Worm (Caenorhabditis elegans) whole organism, L4 larva: ENCODE data around the gene syx-4.

Source experiments
- F10B5.3 ChIP-seq: sonication (generic microtip); optimal IDR thresholded peaks from 2 replicates; lab custom pipeline; 2016; ENCODE audit warnings: mild to moderate bottlenecking, missing genetic modification characterization, missing compliant biosample characterization
- F26F4.8 ChIP-seq: fragments of 200-800 bp; sonication (Bioruptor generic); conservative IDR thresholded peaks from 2 replicates; pipeline ENCODE4 v1.3.6; 2022; ENCODE audit warnings: missing genetic modification characterization, missing compliant biosample characterization
- F44E2.7 ChIP-seq: fragments of 200-800 bp; sonication (Bioruptor generic); IDR thresholded peaks from 2 replicates; pipeline ENCODE4 v2.1.2; 2022; ENCODE audit warnings: missing genetic modification characterization, missing compliant biosample characterization
- T20F7.1 ChIP-seq: fragments of 200-800 bp; sonication (Bioruptor generic); optimal IDR thresholded peaks from 2 replicates; lab custom pipeline; 2018; ENCODE audit warnings: mild to moderate bottlenecking, missing genetic modification characterization, missing compliant biosample characterization
- T26A8.4 ChIP-seq: fragments of 200-800 bp; sonication (Bioruptor generic); IDR thresholded peaks from 2 replicates; pipeline ENCODE4 v1.3.6; 2022; ENCODE audit warnings: missing genetic modification characterization, missing compliant biosample characterization
- Y75B8A.6 ChIP-seq: fragments of 200-800 bp; sonication (Bioruptor generic); IDR thresholded peaks from 2 replicates; pipeline ENCODE4 v1.3.6; 2022; ENCODE audit warnings: missing genetic modification reagents, missing genetic modification characterization, missing compliant biosample characterization
- ZK337.2 ChIP-seq: fragments of 200-800 bp; sonication (Bioruptor generic); IDR thresholded peaks from 2 replicates; pipeline ENCODE4 v1.3.6; 2022; ENCODE audit warnings: missing genetic modification reagents, missing genetic modification characterization, missing compliant biosample characterization
- aly-2 ChIP-seq: sonication (generic microtip); optimal IDR thresholded peaks from 2 replicates; lab custom pipeline; 2018; ENCODE audit warnings: missing biosample characterization, missing genetic modification characterization
- ceh-32 ChIP-seq: sonication (generic microtip); optimal IDR thresholded peaks from 2 replicates; lab custom pipeline; 2016; ENCODE audit warnings: mild to moderate bottlenecking, missing genetic modification characterization, missing compliant biosample characterization; ENCODE audit not compliant: poor library complexity
- ceh-44 ChIP-seq: fragments of 200-800 bp; sonication (Bioruptor generic); IDR thresholded peaks from 2 replicates; pipeline ENCODE4 v1.3.6; 2022; ENCODE audit warnings: missing genetic modification reagents, missing genetic modification characterization, missing compliant biosample characterization
- ceh-62 ChIP-seq: sonication (generic microtip); optimal IDR thresholded peaks from 2 replicates; lab custom pipeline; 2017; ENCODE audit warnings: missing biosample characterization, missing genetic modification characterization
- ceh-82 ChIP-seq: sonication (generic microtip); optimal IDR thresholded peaks from 2 replicates; lab custom pipeline; 2017; ENCODE audit warnings: missing biosample characterization, missing genetic modification characterization
- ces-1 ChIP-seq: fragments of 150-350 bp; sonication (generic microtip); optimal IDR thresholded peaks from 4 replicates; lab custom pipeline; 2014; ENCODE audit warnings: missing biosample characterization, missing genetic modification reagents, missing genetic modification characterization
- daf-16 ChIP-seq, 3 experiments: sonication (generic microtip); optimal IDR thresholded peaks; 2 replicates each; lab custom pipeline; 2016 to 2017; ENCODE audit warnings: missing genetic modification characterization in 3 of 3, missing genetic modification reagents in 3 of 3, mild to moderate bottlenecking in 2 of 3, missing compliant biosample characterization in 2 of 3, missing biosample characterization in 1 of 3, moderate library complexity in 1 of 3
- daf-19 ChIP-seq: fragments of 200-800 bp; sonication (Bioruptor generic); conservative IDR thresholded peaks from 2 replicates; pipeline ENCODE4 v1.3.6; 2022; ENCODE audit warnings: missing genetic modification characterization, missing compliant biosample characterization
- dmd-6 ChIP-seq: fragments of 200-800 bp; sonication (Bioruptor generic); IDR thresholded peaks from 2 replicates; pipeline ENCODE4 v1.3.6; 2022; ENCODE audit warnings: missing genetic modification reagents, missing genetic modification characterization, missing compliant biosample characterization
- dmd-8 ChIP-seq: fragments of 200-800 bp; sonication (Bioruptor generic); IDR thresholded peaks from 2 replicates; pipeline ENCODE4 v1.3.6; 2022; ENCODE audit warnings: missing genetic modification characterization, missing compliant biosample characterization
- fkh-10 ChIP-seq: fragments of 150-350 bp; optimal IDR thresholded peaks from 2 replicates; lab custom pipeline; 2014; ENCODE audit warnings: missing biosample characterization, missing genetic modification reagents, missing genetic modification characterization
- hlh-11 ChIP-seq: fragments of 200-800 bp; sonication (Bioruptor generic); optimal IDR thresholded peaks from 2 replicates; lab custom pipeline; 2018; ENCODE audit warnings: mild to moderate bottlenecking, missing genetic modification characterization, missing compliant biosample characterization
- lim-7 ChIP-seq: fragments of 200-800 bp; sonication (Bioruptor generic); IDR thresholded peaks from 2 replicates; pipeline ENCODE4 v1.3.6; 2022; ENCODE audit warnings: missing genetic modification characterization, missing compliant biosample characterization
- lin-15B ChIP-seq: fragments of 150-350 bp; sonication (generic microtip); optimal IDR thresholded peaks from 3 replicates; lab custom pipeline; 2014; ENCODE audit warnings: missing biosample characterization, missing genetic modification characterization
- lin-29 ChIP-seq: fragments of 200-800 bp; sonication (Bioruptor generic); IDR thresholded peaks from 2 replicates; pipeline ENCODE4 v1.3.6; 2022; ENCODE audit warnings: missing genetic modification reagents, missing genetic modification characterization, missing compliant biosample characterization
- lin-38 ChIP-seq: fragments of 200-800 bp; sonication (Bioruptor generic); IDR thresholded peaks from 2 replicates; pipeline ENCODE4 v1.3.6; 2022; ENCODE audit warnings: missing genetic modification reagents, missing genetic modification characterization, missing compliant biosample characterization
- lin-39 ChIP-seq: fragments of 150-350 bp; optimal IDR thresholded peaks from 2 replicates; lab custom pipeline; 2014; ENCODE audit warnings: missing biosample characterization, missing genetic modification reagents, missing genetic modification characterization
- lir-3 ChIP-seq: sonication (generic microtip); optimal IDR thresholded peaks from 2 replicates; lab custom pipeline; 2016; ENCODE audit warnings: mild to moderate bottlenecking, missing genetic modification characterization, missing compliant biosample characterization
- madf-5 ChIP-seq, 2 experiments: fragments of 200-800 bp; sonication (Bioruptor generic); IDR thresholded peaks; 2 replicates each; pipeline ENCODE4 v1.3.6; 2022; ENCODE audit warnings: missing compliant biosample characterization in 2 of 2, missing genetic modification characterization in 2 of 2
- madf-9 ChIP-seq: fragments of 200-800 bp; sonication (Bioruptor generic); conservative IDR thresholded peaks from 2 replicates; pipeline ENCODE4 v1.3.6; 2022; ENCODE audit warnings: missing genetic modification reagents, missing genetic modification characterization, missing compliant biosample characterization
- mdt-29 ChIP-seq: fragments of 200-800 bp; sonication (Bioruptor generic); IDR thresholded peaks from 2 replicates; pipeline ENCODE4 v1.3.6; 2022; ENCODE audit warnings: missing genetic modification reagents, missing genetic modification characterization, missing compliant biosample characterization
- mep-1 ChIP-seq: fragments of 150-350 bp; sonication (generic microtip); optimal IDR thresholded peaks from 3 replicates; lab custom pipeline; 2014; ENCODE audit warnings: missing biosample characterization, missing genetic modification characterization
- mxl-3 ChIP-seq: fragments of 200-800 bp; sonication (Bioruptor generic); optimal IDR thresholded peaks from 2 replicates; lab custom pipeline; 2018; ENCODE audit warnings: mild to moderate bottlenecking, missing genetic modification characterization, missing compliant biosample characterization
- nhr-10 ChIP-seq: fragments of 150-350 bp; optimal IDR thresholded peaks from 2 replicates; lab custom pipeline; 2014; ENCODE audit warnings: missing biosample characterization, missing genetic modification characterization
- nhr-11 ChIP-seq: fragments of 150-350 bp; optimal IDR thresholded peaks from 2 replicates; lab custom pipeline; 2014; ENCODE audit warnings: missing biosample characterization, missing genetic modification characterization
- nhr-111 ChIP-seq: fragments of 200-800 bp; sonication (Bioruptor generic); optimal IDR thresholded peaks from 2 replicates; lab custom pipeline; 2018; ENCODE audit warnings: mild to moderate bottlenecking, missing genetic modification characterization, missing compliant biosample characterization
- nhr-237 ChIP-seq: sonication (generic microtip); optimal IDR thresholded peaks from 2 replicates; lab custom pipeline; 2017; ENCODE audit warnings: missing biosample characterization, missing genetic modification characterization
- nhr-28 ChIP-seq: fragments of 150-350 bp; optimal IDR thresholded peaks from 2 replicates; lab custom pipeline; 2014; ENCODE audit warnings: missing biosample characterization, missing genetic modification characterization
- nhr-77 ChIP-seq: fragments of 150-350 bp; optimal IDR thresholded peaks from 2 replicates; lab custom pipeline; 2014; ENCODE audit warnings: missing biosample characterization, missing genetic modification characterization
- pqm-1 ChIP-seq: sonication (generic microtip); optimal IDR thresholded peaks from 2 replicates; lab custom pipeline; 2017; ENCODE audit warnings: missing biosample characterization, missing genetic modification characterization
- rbr-2 ChIP-seq: sonication (generic microtip); optimal IDR thresholded peaks from 2 replicates; lab custom pipeline; 2016; ENCODE audit warnings: missing genotype, missing genetic modification characterization, missing compliant biosample characterization
- saeg-2 ChIP-seq: fragments of 200-800 bp; sonication (Bioruptor generic); IDR thresholded peaks from 2 replicates; pipeline ENCODE4 v1.3.6; 2022; ENCODE audit warnings: missing genetic modification reagents, missing genetic modification characterization, missing compliant biosample characterization
- skn-1 ChIP-seq: fragments of 150-350 bp; optimal IDR thresholded peaks from 2 replicates; lab custom pipeline; 2014; ENCODE audit warnings: missing biosample characterization, missing genetic modification characterization
- snpc-4 ChIP-seq: fragments of 150-350 bp; optimal IDR thresholded peaks from 2 replicates; lab custom pipeline; 2014; ENCODE audit warnings: missing biosample characterization, missing genetic modification characterization
- spr-1 ChIP-seq: sonication (generic microtip); optimal IDR thresholded peaks from 2 replicates; lab custom pipeline; 2016; ENCODE audit warnings: mild to moderate bottlenecking, missing genetic modification characterization, missing compliant biosample characterization
- spr-3 ChIP-seq: fragments of 200-800 bp; sonication (Bioruptor generic); optimal IDR thresholded peaks from 2 replicates; lab custom pipeline; 2018; ENCODE audit warnings: mild to moderate bottlenecking, missing genetic modification characterization, missing compliant biosample characterization
- tag-97 ChIP-seq: fragments of 200-800 bp; sonication (Bioruptor generic); IDR thresholded peaks from 2 replicates; pipeline ENCODE4 v1.3.6; 2022; ENCODE audit warnings: missing genetic modification characterization, missing compliant biosample characterization
- unc-130 ChIP-seq: sonication (generic microtip); optimal IDR thresholded peaks from 2 replicates; lab custom pipeline; 2016; ENCODE audit warnings: missing genetic modification reagents, missing genetic modification characterization, missing compliant biosample characterization
- unc-39 ChIP-seq: sonication (generic microtip); optimal IDR thresholded peaks from 2 replicates; lab custom pipeline; 2017; ENCODE audit warnings: missing biosample characterization, missing genetic modification characterization
- zfp-3 ChIP-seq: fragments of 200-800 bp; sonication (Bioruptor generic); conservative IDR thresholded peaks from 2 replicates; pipeline ENCODE4 v1.3.6; 2022; ENCODE audit warnings: missing genetic modification reagents, missing genetic modification characterization, missing compliant biosample characterization
- ztf-7 ChIP-seq: fragments of 150-350 bp; optimal IDR thresholded peaks from 2 replicates; lab custom pipeline; 2014; ENCODE audit warnings: missing biosample characterization, missing genetic modification characterization

Gene syx-4

ce11 chrIV:8431567-8432458 is 25.3 kb upstream of the syx-4 start (continued):
- TF ChIP-seq lin-29 (GFP tag; lab: Robert Waterston, UW), result no peak
- no peak for TF ChIP-seq F10B5.3
- TF ChIP-seq mxl-3, result peak; percentile 93
- peak; percentile 53 for TF ChIP-seq lin-38 (GFP tag; lab: Robert Waterston, UW)
- peak; percentile 45 for TF ChIP-seq snpc-4 (tag; lab: Kevin White, UChicago)
- TF ChIP-seq nhr-11, result peak; percentile 51
- TF ChIP-seq ces-1 (GFP tag; lab: Kevin White, UChicago), result no peak
- peak; percentile 71; the same call in 1 of the 2 replicates for TF ChIP-seq zfp-3
- 0 out of 2 replicates have a peak, but pooled peaks have one; percentile 17 for TF ChIP-seq Y75B8A.6
- TF ChIP-seq lin-39 (tag; lab: Kevin White, UChicago), result peak; percentile 73
- TF ChIP-seq aly-2 (tag; lab: Kevin White, UChicago), result no peak
- TF ChIP-seq F44E2.7, result no peak
- TF ChIP-seq rbr-2 (tag; lab: Kevin White, UChicago), result peak; percentile 24
- TF ChIP-seq mep-1 (tag; lab: Kevin White, UChicago), result peak; percentile 58
- TF ChIP-seq mdt-29 (GFP tag; lab: Robert Waterston, UW), result peak; percentile 9
- TF ChIP-seq unc-39 (tag; lab: Kevin White, UChicago), result no peak
- no peak for TF ChIP-seq skn-1 (tag; lab: Kevin White, UChicago)
- no peak for TF ChIP-seq ZK337.2
- TF ChIP-seq madf-5 (GFP tag; IDR thresholded peaks at IDR 0.05; lab: Robert Waterston, UW), result 0 out of 4 replicates have a peak, but pooled peaks of 1 of the 2 experiments have one; percentile 18
- no peak for TF ChIP-seq ztf-7 (tag; lab: Kevin White, UChicago)
- TF ChIP-seq T20F7.1 (GFP tag; lab: Kevin White, UChicago), result peak; percentile 45
- TF ChIP-seq nhr-111 (GFP tag; lab: Kevin White, UChicago), result peak; percentile 27
- TF ChIP-seq lim-7 (GFP tag; lab: Robert Waterston, UW), result no peak; the same call in 1 of the 2 replicates
- TF ChIP-seq ceh-32 (tag; lab: Kevin White, UChicago), result no peak
- TF ChIP-seq, all 104 proteins: peak for 59

ce11 chrIV:8432709-8433108 is 24.4 kb upstream of the syx-4 start, which contains the start of the genes T26A8.4 and pdtf-1:
Gene T26A8.4, minus strand, starts transcription at chrIV:8432893.
Gene pdtf-1, plus strand, starts transcription at chrIV:8433038.
- no peak for TF ChIP-seq T26A8.4 (GFP tag; lab: Robert Waterston, UW)
- TF ChIP-seq hlh-11 (tag; lab: Kevin White, UChicago), result peak; percentile 92
- peak; percentile 92 for TF ChIP-seq fkh-10 (GFP tag; lab: Kevin White, UChicago)
- no peak for TF ChIP-seq ceh-32 (tag; lab: Kevin White, UChicago)
- peak; percentile 52 for TF ChIP-seq nhr-237
- no peak for TF ChIP-seq dmd-8 (GFP tag; lab: Robert Waterston, UW)
- peak; percentile 95 for TF ChIP-seq nhr-77 (tag; lab: Kevin White, UChicago)
- no peak for TF ChIP-seq lim-7 (GFP tag; lab: Robert Waterston, UW)
- TF ChIP-seq F26F4.8, result no peak
- TF ChIP-seq nhr-10, result peak; percentile 55
- TF ChIP-seq nhr-28 (tag; lab: Kevin White, UChicago), result peak; percentile 86
- TF ChIP-seq tag-97, result no peak
- TF ChIP-seq lin-29 (GFP tag; lab: Robert Waterston, UW), result peak; percentile 70
- no peak for TF ChIP-seq ceh-82 (tag; lab: Kevin White, UChicago)
- TF ChIP-seq spr-1 (tag; lab: Kevin White, UChicago), result peak; percentile 64
- peak; percentile 79 for TF ChIP-seq dmd-6
- TF ChIP-seq daf-16 (GFP tag; optimal IDR thresholded peaks at IDR 0.05; lab: Kevin White, UChicago), result peak; percentile 38 to 78
- TF ChIP-seq daf-16 (tag; optimal IDR thresholded peaks at IDR 0.05; lab: Kevin White, UChicago), result peak; percentile 82
- peak; percentile 20 for TF ChIP-seq pqm-1 (tag; lab: Kevin White, UChicago)
- TF ChIP-seq snpc-4 (tag; lab: Kevin White, UChicago), result peak; percentile 76
- TF ChIP-seq unc-130 (GFP tag; lab: Kevin White, UChicago), result peak; percentile 82
- no peak for TF ChIP-seq aly-2 (tag; lab: Kevin White, UChicago)
- TF ChIP-seq mep-1 (tag; lab: Kevin White, UChicago), result peak; percentile 95
- TF ChIP-seq lir-3 (tag; lab: Kevin White, UChicago), result peak; percentile 37
- TF ChIP-seq daf-19 (GFP tag; lab: Robert Waterston, UW), result no peak
- no peak for TF ChIP-seq ceh-62 (tag; lab: Kevin White, UChicago)
- TF ChIP-seq ceh-44 (GFP tag; lab: Robert Waterston, UW), result peak; percentile 63; the same call in 1 of the 2 replicates
- peak; percentile 66; the same call in 1 of the 2 replicates for TF ChIP-seq saeg-2 (GFP tag; lab: Robert Waterston, UW)
- peak; percentile 78 for TF ChIP-seq madf-9
- TF ChIP-seq spr-3 (GFP tag; lab: Kevin White, UChicago), result no peak
- TF ChIP-seq lin-15B (tag; lab: Kevin White, UChicago), result peak; percentile 50
- peak; percentile 80 for TF ChIP-seq zfp-3
